Worm (Caenorhabditis elegans) whole organism, L2 larva: ENCODE results near the gene T25F10.3.

Source experiments
- C34F6.9 ChIP-seq: fragments of 150-350 bp; optimal IDR thresholded peaks from 2 replicates; lab custom pipeline; 2014; ENCODE audit warnings: missing biosample characterization, missing genetic modification characterization
- F13H6.1 ChIP-seq: sonication (generic microtip); optimal IDR thresholded peaks from 2 replicates; lab custom pipeline; 2016; ENCODE audit warnings: missing genetic modification characterization, missing compliant biosample characterization
- Y55F3AM.14 ChIP-seq: fragments of 200-800 bp; sonication (Bioruptor generic); optimal IDR thresholded peaks from 2 replicates; lab custom pipeline; 2018; ENCODE audit warnings: mild to moderate bottlenecking, missing genetic modification characterization, missing compliant biosample characterization
- ZK546.5 ChIP-seq: sonication (generic microtip); optimal IDR thresholded peaks from 2 replicates; lab custom pipeline; 2017; ENCODE audit warnings: missing biosample characterization, missing genetic modification characterization
- alr-1 ChIP-seq: fragments of 150-350 bp; optimal IDR thresholded peaks from 2 replicates; lab custom pipeline; 2014; ENCODE audit warnings: missing biosample characterization, missing genetic modification characterization
- aly-2 ChIP-seq: fragments of 150-350 bp; optimal IDR thresholded peaks from 2 replicates; lab custom pipeline; 2014; ENCODE audit warnings: missing biosample characterization, missing genetic modification characterization
- crh-2 ChIP-seq: sonication (generic microtip); optimal IDR thresholded peaks from 2 replicates; lab custom pipeline; 2017; ENCODE audit warnings: missing biosample characterization, missing genetic modification characterization
- dmd-4 ChIP-seq: sonication (generic microtip); optimal IDR thresholded peaks from 2 replicates; lab custom pipeline; 2017; ENCODE audit warnings: missing biosample characterization, missing genetic modification characterization
- elt-3 ChIP-seq: sonication (generic microtip); optimal IDR thresholded peaks from 2 replicates; lab custom pipeline; 2017; ENCODE audit warnings: missing biosample characterization, missing genetic modification characterization
- fos-1 ChIP-seq: fragments of 150-350 bp; optimal IDR thresholded peaks from 2 replicates; lab custom pipeline; 2014; ENCODE audit warnings: missing biosample characterization, missing genetic modification characterization
- gmeb-1 ChIP-seq: fragments of 150-350 bp; optimal IDR thresholded peaks from 2 replicates; lab custom pipeline; 2014; ENCODE audit warnings: missing biosample characterization, missing genetic modification characterization
- lin-11 ChIP-seq: fragments of 150-350 bp; sonication (generic microtip); optimal IDR thresholded peaks from 2 replicates; lab custom pipeline; 2014; ENCODE audit warnings: missing biosample characterization, missing genetic modification characterization, inconsistent platforms, mixed read lengths
- lin-13 ChIP-seq: fragments of 150-350 bp; optimal IDR thresholded peaks from 2 replicates; lab custom pipeline; 2014; ENCODE audit warnings: missing biosample characterization, missing genetic modification reagents, missing genetic modification characterization
- lin-39 ChIP-seq: fragments of 150-350 bp; optimal IDR thresholded peaks from 2 replicates; lab custom pipeline; 2014; ENCODE audit warnings: missing biosample characterization, missing genetic modification reagents, missing genetic modification characterization
- lsy-2 ChIP-seq, 2 experiments: fragments of 150-350 bp in 1 of 2; sonication (generic microtip) in 1 of 2; optimal IDR thresholded peaks; 2 replicates each; lab custom pipeline; 2014 to 2017; ENCODE audit warnings: missing biosample characterization in 2 of 2, missing genetic modification characterization in 2 of 2
- mab-5 ChIP-seq: fragments of 150-350 bp; optimal IDR thresholded peaks from 2 replicates; lab custom pipeline; 2014; ENCODE audit warnings: missing biosample characterization, missing genetic modification characterization
- mbf-1 ChIP-seq: sonication (generic microtip); optimal IDR thresholded peaks from 2 replicates; lab custom pipeline; 2017; ENCODE audit warnings: missing biosample characterization, missing genetic modification characterization
- mdl-1 ChIP-seq, 2 experiments: fragments of 150-350 bp in 1 of 2; sonication (generic microtip) in 1 of 2; optimal IDR thresholded peaks; 2 replicates each; lab custom pipeline; 2017; ENCODE audit warnings: missing biosample characterization in 2 of 2, missing genetic modification characterization in 2 of 2
- nhr-129 ChIP-seq: fragments of 150-350 bp; optimal IDR thresholded peaks from 2 replicates; lab custom pipeline; 2014; ENCODE audit warnings: missing biosample characterization, missing genetic modification characterization
- nhr-21 ChIP-seq: fragments of 150-350 bp; optimal IDR thresholded peaks from 2 replicates; lab custom pipeline; 2014; ENCODE audit warnings: missing biosample characterization, missing genetic modification characterization
- nhr-23 ChIP-seq: fragments of 150-350 bp; optimal IDR thresholded peaks from 2 replicates; lab custom pipeline; 2014; ENCODE audit warnings: missing biosample characterization, missing genetic modification reagents, missing genetic modification characterization
- nhr-25 ChIP-seq: fragments of 150-350 bp; sonication (generic microtip); optimal IDR thresholded peaks from 3 replicates; lab custom pipeline; 2014; ENCODE audit warnings: missing biosample characterization, missing genetic modification characterization
- nhr-6 ChIP-seq: fragments of 150-350 bp; optimal IDR thresholded peaks from 2 replicates; lab custom pipeline; 2014; ENCODE audit warnings: missing biosample characterization, missing genetic modification characterization
- peb-1 ChIP-seq: fragments of 150-350 bp; optimal IDR thresholded peaks from 2 replicates; lab custom pipeline; 2014; ENCODE audit warnings: missing biosample characterization, missing genetic modification characterization
- sem-4 ChIP-seq: fragments of 150-350 bp; optimal IDR thresholded peaks from 2 replicates; lab custom pipeline; 2014; ENCODE audit warnings: missing biosample characterization, missing genetic modification reagents, missing genetic modification characterization
- skn-1 ChIP-seq: sonication (generic microtip); optimal IDR thresholded peaks from 2 replicates; lab custom pipeline; 2017; ENCODE audit warnings: missing biosample characterization, missing genetic modification characterization
- sma-9 ChIP-seq, 2 experiments: fragments of 150-350 bp in 1 of 2; sonication (generic microtip) in 1 of 2; optimal IDR thresholded peaks; 2 replicates each; lab custom pipeline; 2014 to 2016; ENCODE audit warnings: missing genetic modification characterization in 2 of 2, mild to moderate bottlenecking in 1 of 2, missing biosample characterization in 1 of 2, missing compliant biosample characterization in 1 of 2, missing genetic modification reagents in 1 of 2, moderate library complexity in 1 of 2
- unc-39 ChIP-seq: fragments of 150-350 bp; optimal IDR thresholded peaks from 2 replicates; lab custom pipeline; 2014; ENCODE audit warnings: missing biosample characterization, missing genetic modification characterization
- unc-55 ChIP-seq: fragments of 150-350 bp; sonication (generic microtip); optimal IDR thresholded peaks from 3 replicates; lab custom pipeline; 2014; ENCODE audit warnings: missing biosample characterization, missing genetic modification reagents, missing genetic modification characterization
- unc-62 ChIP-seq: fragments of 150-350 bp; optimal IDR thresholded peaks from 2 replicates; lab custom pipeline; 2014; ENCODE audit warnings: missing biosample characterization, missing genetic modification reagents, missing genetic modification characterization
- ztf-11 ChIP-seq: sonication (generic microtip); optimal IDR thresholded peaks from 2 replicates; lab custom pipeline; 2017; ENCODE audit warnings: missing biosample characterization, missing genetic modification characterization

Gene T25F10.3

DNA sequence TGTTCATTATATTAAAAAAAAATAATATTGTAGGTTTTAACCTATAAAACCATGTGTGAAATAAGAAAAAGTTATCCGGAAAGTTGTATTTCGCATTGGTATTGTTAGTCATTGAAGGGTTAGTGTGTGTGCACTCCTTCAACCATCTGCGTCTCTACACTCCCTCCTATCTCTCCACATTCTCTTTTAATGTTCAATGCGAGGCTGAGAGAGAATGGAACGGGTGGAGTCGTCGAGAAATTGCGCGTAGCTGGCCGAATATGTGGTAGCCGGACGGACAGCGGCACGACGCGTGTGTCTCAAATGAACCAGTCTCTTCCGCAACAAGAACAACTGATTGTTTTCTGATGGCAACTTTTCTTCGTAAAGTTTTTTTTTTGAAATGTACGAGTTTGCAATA lies 52.0 kb downstream of the T25F10.3 start:
- TF ChIP-seq lsy-2 (tag; optimal IDR thresholded peaks at IDR 0.05; lab: Kevin White, UChicago) (peak in 1 of 2 experiments; percentile 50), unc-39 (tag; lab: Kevin White, UChicago) (no peak), nhr-23 (tag; lab: Kevin White, UChicago) (no peak), gmeb-1 (tag; lab: Kevin White, UChicago) (no peak), alr-1 (tag; lab: Kevin White, UChicago) (no peak), ztf-11 (tag; lab: Kevin White, UChicago) (no peak), elt-3 (tag; lab: Kevin White, UChicago) (no peak), nhr-25 (tag; lab: Kevin White, UChicago) (peak; percentile 41), sma-9 (GFP tag; optimal IDR thresholded peaks at IDR 0.05; lab: Kevin White, UChicago) (peak; percentile 56), sma-9 (tag; optimal IDR thresholded peaks at IDR 0.05; lab: Kevin White, UChicago) (no peak), mbf-1 (no peak), sem-4 (tag; lab: Kevin White, UChicago) (peak; percentile 28), aly-2 (tag; lab: Kevin White, UChicago) (no peak), mdl-1 (tag; optimal IDR thresholded peaks at IDR 0.05; lab: Kevin White, UChicago) (peak in 1 of 2 experiments; percentile 41), lin-39 (tag; lab: Kevin White, UChicago) (no peak), mab-5 (no peak), ZK546.5 (no peak), fos-1 (tag; lab: Kevin White, UChicago) (peak; percentile 87), F13H6.1 (tag; lab: Kevin White, UChicago) (peak; percentile 38), dmd-4 (no peak), nhr-21 (tag; lab: Kevin White, UChicago) (no peak), C34F6.9 (tag; lab: Kevin White, UChicago) (peak; percentile 22), peb-1 (tag; lab: Kevin White, UChicago) (no peak), skn-1 (tag; lab: Kevin White, UChicago) (no peak), crh-2 (tag; lab: Kevin White, UChicago) (peak; percentile 31), lin-13 (GFP tag; lab: Kevin White, UChicago) (no peak), Y55F3AM.14 (GFP tag; lab: Kevin White, UChicago) (no peak), lin-11 (tag; lab: Kevin White, UChicago) (no peak), nhr-6 (tag; lab: Kevin White, UChicago) (no peak), unc-55 (GFP tag; lab: Kevin White, UChicago) (peak; percentile 65), nhr-129 (peak; percentile 41), unc-62 (no peak)
